Worm (Caenorhabditis elegans) whole organism, mixed stage, embryonic: ENCODE results near the gene let-418.
A peak's percentile ranks its signal among the peaks of the same experiment; 100 is the strongest.

ENCODE experiments used
- M03D4.4 ChIP-seq: sonication (generic microtip); optimal IDR thresholded peaks from 2 replicates; lab custom pipeline; 2017; ENCODE audit warnings: mild to moderate bottlenecking, missing genetic modification characterization, missing compliant biosample characterization
- bed-3 ChIP-seq: fragments of 200-800 bp; sonication (Bioruptor generic); optimal IDR thresholded peaks from 3 replicates; lab custom pipeline; 2018; ENCODE audit warnings: mild to moderate bottlenecking, missing genetic modification characterization, moderate library complexity, missing compliant biosample characterization
- blmp-1 ChIP-seq: fragments of 150-350 bp; optimal IDR thresholded peaks from 2 replicates; lab custom pipeline; 2014; ENCODE audit warnings: missing biosample characterization, missing genetic modification characterization
- ceh-39 ChIP-seq: fragments of 150-350 bp; optimal IDR thresholded peaks from 2 replicates; lab custom pipeline; 2014; ENCODE audit warnings: missing biosample characterization, missing genetic modification characterization
- ceh-43 ChIP-seq: fragments of 200-800 bp; sonication (Bioruptor generic); optimal IDR thresholded peaks from 2 replicates; lab custom pipeline; 2018; ENCODE audit warnings: mild to moderate bottlenecking, missing genetic modification characterization, moderate library complexity, missing compliant biosample characterization
- ceh-83 ChIP-seq: fragments of 200-800 bp; sonication (Bioruptor generic); optimal IDR thresholded peaks from 2 replicates; lab custom pipeline; 2018; ENCODE audit warnings: mild to moderate bottlenecking, missing genetic modification characterization, missing compliant biosample characterization
- ces-1 ChIP-seq: fragments of 150-350 bp; optimal IDR thresholded peaks from 2 replicates; lab custom pipeline; 2014; ENCODE audit warnings: missing biosample characterization, missing genetic modification reagents, missing genetic modification characterization
- cnd-1 ChIP-seq: fragments of 200-800 bp; sonication (Bioruptor generic); optimal IDR thresholded peaks from 2 replicates; lab custom pipeline; 2018; ENCODE audit warnings: mild to moderate bottlenecking, missing genetic modification characterization, missing compliant biosample characterization
- drap-1 ChIP-seq: fragments of 200-800 bp; sonication (Bioruptor generic); optimal IDR thresholded peaks from 3 replicates; lab custom pipeline; 2018; ENCODE audit warnings: mild to moderate bottlenecking, missing genetic modification characterization, missing compliant biosample characterization
- elt-3 ChIP-seq: fragments of 150-350 bp; optimal IDR thresholded peaks from 2 replicates; lab custom pipeline; 2014; ENCODE audit warnings: missing biosample characterization, missing genetic modification characterization
- flh-1 ChIP-seq: fragments of 200-800 bp; sonication (Bioruptor generic); optimal IDR thresholded peaks from 2 replicates; lab custom pipeline; 2018; ENCODE audit warnings: mild to moderate bottlenecking, missing genetic modification characterization, moderate library complexity, missing compliant biosample characterization
- hlh-1 ChIP-seq: fragments of 150-350 bp; optimal IDR thresholded peaks from 2 replicates; lab custom pipeline; 2014; ENCODE audit warnings: missing biosample characterization, missing genetic modification reagents, missing genetic modification characterization
- lin-13 ChIP-seq: fragments of 150-350 bp; optimal IDR thresholded peaks from 2 replicates; lab custom pipeline; 2014; ENCODE audit warnings: missing biosample characterization, missing genetic modification characterization
- lin-32 ChIP-seq: fragments of 200-800 bp; sonication (Bioruptor generic); optimal IDR thresholded peaks from 2 replicates; lab custom pipeline; 2018; ENCODE audit warnings: mild to moderate bottlenecking, missing genetic modification characterization, missing compliant biosample characterization
- lsy-2 ChIP-seq: fragments of 150-350 bp; optimal IDR thresholded peaks from 2 replicates; lab custom pipeline; 2014; ENCODE audit warnings: missing biosample characterization, missing genetic modification characterization
- mab-5 ChIP-seq: fragments of 150-350 bp; optimal IDR thresholded peaks from 2 replicates; lab custom pipeline; 2014; ENCODE audit warnings: missing biosample characterization, missing genetic modification characterization
- mep-1 ChIP-seq: fragments of 150-350 bp; optimal IDR thresholded peaks from 2 replicates; lab custom pipeline; 2017; ENCODE audit warnings: missing biosample characterization, missing genetic modification reagents, missing genetic modification characterization, inconsistent platforms
- mls-2 ChIP-seq: sonication (generic microtip); optimal IDR thresholded peaks from 2 replicates; lab custom pipeline; 2016; ENCODE audit warnings: mild to moderate bottlenecking, missing genetic modification characterization, moderate library complexity, missing compliant biosample characterization
- nhr-12 ChIP-seq: fragments of 150-350 bp; optimal IDR thresholded peaks from 2 replicates; lab custom pipeline; 2014; ENCODE audit warnings: missing biosample characterization, missing genetic modification characterization
- nhr-237 ChIP-seq: fragments of 150-350 bp; optimal IDR thresholded peaks from 2 replicates; lab custom pipeline; 2014; ENCODE audit warnings: missing biosample characterization, missing genetic modification characterization
- nhr-28 ChIP-seq: fragments of 150-350 bp; optimal IDR thresholded peaks from 2 replicates; lab custom pipeline; 2014; ENCODE audit warnings: missing biosample characterization, missing genetic modification characterization
- nhr-76 ChIP-seq: sonication (generic microtip); optimal IDR thresholded peaks from 2 replicates; lab custom pipeline; 2017; ENCODE audit warnings: missing biosample characterization, missing genetic modification characterization
- pha-4 ChIP-seq: fragments of 150-350 bp; optimal IDR thresholded peaks from 2 replicates; lab custom pipeline; 2018; ENCODE audit warnings: missing biosample characterization, missing genetic modification reagents, missing genetic modification characterization
- sem-2 ChIP-seq: fragments of 200-800 bp; sonication (Bioruptor generic); optimal IDR thresholded peaks from 2 replicates; lab custom pipeline; 2018; ENCODE audit warnings: mild to moderate bottlenecking, missing genetic modification characterization, missing compliant biosample characterization
- snpc-4 ChIP-seq: fragments of 150-350 bp; optimal IDR thresholded peaks from 2 replicates; lab custom pipeline; 2014; ENCODE audit warnings: missing biosample characterization, missing genetic modification characterization
- sptf-1 ChIP-seq: sonication (generic microtip); optimal IDR thresholded peaks from 2 replicates; lab custom pipeline; 2017; ENCODE audit warnings: mild to moderate bottlenecking, missing genetic modification characterization, moderate library complexity, missing compliant biosample characterization
- tbx-8 ChIP-seq: fragments of 200-800 bp; sonication (Bioruptor generic); optimal IDR thresholded peaks from 2 replicates; lab custom pipeline; 2018; ENCODE audit warnings: mild to moderate bottlenecking, missing genetic modification characterization, moderate library complexity, missing compliant biosample characterization
- unc-120 ChIP-seq: sonication (generic microtip); optimal IDR thresholded peaks from 2 replicates; lab custom pipeline; 2017; ENCODE audit warnings: missing genetic modification characterization, missing compliant biosample characterization; ENCODE audit not compliant: poor library complexity, severe bottlenecking
- unc-39 ChIP-seq: fragments of 150-350 bp; optimal IDR thresholded peaks from 2 replicates; lab custom pipeline; 2014; ENCODE audit warnings: missing biosample characterization, missing genetic modification characterization
- unc-62 ChIP-seq: fragments of 150-350 bp; optimal IDR thresholded peaks from 2 replicates; lab custom pipeline; 2014; ENCODE audit warnings: missing biosample characterization, missing genetic modification reagents, missing genetic modification characterization
- zip-8 ChIP-seq: fragments of 150-350 bp; optimal IDR thresholded peaks from 2 replicates; lab custom pipeline; 2014; ENCODE audit warnings: missing biosample characterization, missing genetic modification characterization
- ztf-11 ChIP-seq: fragments of 150-350 bp; optimal IDR thresholded peaks from 2 replicates; lab custom pipeline; 2014; ENCODE audit warnings: missing biosample characterization, missing genetic modification characterization

Gene let-418

DNA sequence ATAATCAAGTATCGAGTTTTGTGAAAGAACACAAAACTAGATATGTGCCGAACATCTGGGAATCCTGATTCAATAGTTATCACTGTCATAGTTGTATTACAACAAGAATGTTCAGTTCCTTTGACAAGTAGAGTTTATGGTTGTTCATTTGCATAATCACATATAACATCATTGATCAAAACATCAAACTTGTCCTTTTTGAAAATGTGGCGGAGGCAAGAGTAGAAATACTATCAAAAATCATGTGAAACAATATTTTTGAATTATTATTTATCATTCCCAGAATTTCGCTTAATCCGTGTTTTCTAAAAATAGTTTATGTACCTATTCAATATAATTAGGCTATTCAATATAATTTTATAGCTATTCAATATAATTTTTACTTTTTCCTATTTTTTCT, 41.3 kb upstream of the let-418 start, which contains the start of gene F44E7.7:
Gene F44E7.7 (minus strand): TSS at position 101 of the 400 bp plus-strand sequence.
- TF ChIP-seq unc-62 (no peak), zip-8 (tag; lab: Kevin White, UChicago) (no peak), ceh-83 (GFP tag; lab: Kevin White, UChicago) (no peak), hlh-1 (no peak), sem-2 (GFP tag; lab: Kevin White, UChicago) (no peak), lsy-2 (tag; lab: Kevin White, UChicago) (no peak), ztf-11 (tag; lab: Kevin White, UChicago) (no peak), blmp-1 (no peak)

DNA sequence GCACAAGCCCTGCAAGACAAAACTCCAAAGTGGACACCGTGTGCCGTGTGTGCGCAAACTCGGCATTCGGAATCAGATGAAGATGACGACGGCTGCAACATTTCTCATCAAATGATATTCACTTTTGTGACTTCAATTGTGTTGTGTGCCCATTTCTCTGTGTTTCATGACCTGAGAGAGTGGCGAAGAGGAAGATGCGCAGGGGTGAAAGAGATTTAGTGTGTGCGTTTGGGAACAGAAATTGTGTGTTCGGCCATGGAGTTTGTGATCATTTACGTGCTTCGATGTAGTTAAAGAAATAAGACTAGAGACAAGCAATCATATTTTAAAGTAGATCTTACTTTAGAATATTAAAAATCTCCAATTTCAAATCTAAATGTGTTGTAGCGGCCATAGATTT, 38.0 kb upstream of the let-418 start:
- TF ChIP-seq M03D4.4 (tag; lab: Kevin White, UChicago) (no peak), nhr-76 (no peak), bed-3 (GFP tag; lab: Kevin White, UChicago) (no peak), cnd-1 (no peak), mep-1 (no peak), ces-1 (no peak)
- TF ChIP-seq, all 35 proteins: peak for 0

DNA sequence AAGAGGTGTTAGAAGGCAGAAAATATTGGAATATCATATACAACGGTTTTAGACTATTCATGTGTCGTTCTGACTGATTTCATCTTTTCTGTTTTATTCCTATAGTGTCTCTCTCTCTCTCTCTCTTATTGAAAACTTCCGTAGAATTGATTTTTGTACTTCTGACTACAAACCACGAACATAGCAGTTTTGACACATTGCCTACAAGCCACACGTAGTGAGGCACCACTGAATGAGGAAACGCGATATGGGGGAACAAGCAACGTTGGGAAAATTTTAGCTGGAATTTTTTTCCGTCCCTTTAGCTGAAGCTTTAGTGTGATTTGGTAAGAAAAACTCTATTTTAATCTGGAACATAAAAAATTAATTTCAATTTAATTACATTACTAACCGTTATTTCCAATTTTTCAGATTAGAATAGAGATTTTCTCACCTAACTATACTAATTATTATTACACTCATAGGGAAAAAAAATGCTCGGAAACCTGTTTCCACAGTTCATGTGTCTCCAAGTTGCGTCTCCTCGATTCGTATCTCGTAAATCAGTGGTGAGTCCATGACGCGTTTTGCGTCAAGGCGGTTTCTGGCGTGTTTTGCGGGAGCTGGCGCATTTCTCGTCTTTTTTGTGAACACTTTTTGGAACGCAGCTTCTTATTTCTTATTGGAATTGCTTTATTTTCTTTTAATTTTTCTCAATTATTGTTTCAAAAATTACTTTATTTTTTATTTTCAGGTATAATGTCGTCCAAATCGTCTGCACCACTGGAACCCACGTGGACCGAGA, 35.9 kb upstream of the let-418 start, which contains the start of the genes nhr-142 and F44E7.9:
Gene nhr-142 (minus strand): TSS at position 57 of the 784 bp plus-strand sequence.
Gene F44E7.9 (plus strand): TSS at position 734 of the 784 bp plus-strand sequence.
- TF ChIP-seq sem-2 (GFP tag; lab: Kevin White, UChicago) = no peak
- TF ChIP-seq sptf-1 (tag; lab: Kevin White, UChicago) = peak; percentile 77
- TF ChIP-seq ceh-43 (GFP tag; lab: Kevin White, UChicago) = peak; percentile 16
- TF ChIP-seq mls-2 = no peak
- peak; percentile 23 for TF ChIP-seq bed-3 (GFP tag; lab: Kevin White, UChicago)
- TF ChIP-seq lin-32 (GFP tag; lab: Kevin White, UChicago) = no peak
- no peak for TF ChIP-seq blmp-1
- no peak for TF ChIP-seq snpc-4 (tag; lab: Kevin White, UChicago)
- TF ChIP-seq M03D4.4 (tag; lab: Kevin White, UChicago) = peak; percentile 50
- TF ChIP-seq drap-1 (GFP tag; lab: Kevin White, UChicago) = peak; percentile 71
- TF ChIP-seq lsy-2 (tag; lab: Kevin White, UChicago) = peak; percentile 72
- no peak for TF ChIP-seq nhr-76
- TF ChIP-seq mab-5 (tag; lab: Kevin White, UChicago) = no peak
- TF ChIP-seq cnd-1 = peak; percentile 4
- peak; percentile 36 for TF ChIP-seq pha-4 (tag; lab: Kevin White, UChicago)
- peak; percentile 29 for TF ChIP-seq unc-62
- peak; percentile 37 for TF ChIP-seq unc-120
- TF ChIP-seq elt-3 (tag; lab: Kevin White, UChicago) = no peak
- peak; percentile 83 for TF ChIP-seq lin-13 (tag; lab: Kevin White, UChicago)
- peak; percentile 49 for TF ChIP-seq ces-1
- TF ChIP-seq flh-1 (GFP tag; lab: Kevin White, UChicago) = no peak
- peak; percentile 80 for TF ChIP-seq mep-1
- peak; percentile 47 for TF ChIP-seq nhr-237 (tag; lab: Kevin White, UChicago)

DNA sequence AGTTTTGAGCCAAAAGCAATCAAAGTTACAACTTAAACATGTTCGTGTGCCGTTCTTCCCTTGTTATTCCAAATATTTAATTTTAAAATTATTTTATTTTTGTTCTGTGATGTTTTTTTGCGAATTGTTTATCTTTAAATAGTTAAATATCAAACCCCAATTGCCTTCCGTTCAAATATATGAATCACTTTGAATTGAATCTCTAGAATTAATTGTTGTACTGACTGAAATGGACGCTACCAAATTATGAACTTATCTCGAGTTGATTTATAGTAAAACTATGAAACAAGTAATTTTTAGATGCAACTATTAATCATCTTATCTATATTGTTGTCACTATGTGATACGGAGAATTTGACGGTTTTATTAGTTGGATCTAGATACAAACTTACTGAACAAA, 34.6 kb upstream of the let-418 start, which contains the start of gene ZC250.2:
Gene ZC250.2 (plus strand): TSS at position 301 of the 400 bp plus-strand sequence.
- TF ChIP-seq snpc-4 (tag; lab: Kevin White, UChicago) (no peak), zip-8 (tag; lab: Kevin White, UChicago) (no peak), ceh-39 (tag; lab: Kevin White, UChicago) (no peak), hlh-1 (no peak), lsy-2 (tag; lab: Kevin White, UChicago) (no peak), elt-3 (tag; lab: Kevin White, UChicago) (no peak), unc-62 (no peak), cnd-1 (no peak), nhr-237 (tag; lab: Kevin White, UChicago) (no peak), tbx-8 (GFP tag; lab: Kevin White, UChicago) (no peak), ceh-83 (GFP tag; lab: Kevin White, UChicago) (no peak), unc-39 (tag; lab: Kevin White, UChicago) (no peak), mls-2 (no peak), ceh-43 (GFP tag; lab: Kevin White, UChicago) (no peak), blmp-1 (no peak), unc-120 (no peak), nhr-28 (no peak), lin-32 (GFP tag; lab: Kevin White, UChicago) (no peak), nhr-12 (tag; lab: Kevin White, UChicago) (no peak), lin-13 (tag; lab: Kevin White, UChicago) (no peak)
